Worm (Caenorhabditis elegans): ENCODE data around the gene D2045.7.

- no peak for TF ChIP-seq nhr-76 (tag; optimal IDR thresholded peaks at IDR 0.05)
- no peak for TF ChIP-seq hpl-2 (GFP tag; optimal IDR thresholded peaks at IDR 0.05)
- TF ChIP-seq efl-1 (optimal IDR thresholded peaks at IDR 0.05), result no peak
- no peak for TF ChIP-seq efl-1 (GFP tag; optimal IDR thresholded peaks at IDR 0.05 in 1 of 2)
- no peak for TF ChIP-seq C16A3.4 (tag; optimal IDR thresholded peaks at IDR 0.05)
- TF ChIP-seq jun-1 (tag; optimal IDR thresholded peaks at IDR 0.05), result no peak
- no peak for TF ChIP-seq C34B4.2 (tag; optimal IDR thresholded peaks at IDR 0.05)
- TF ChIP-seq ceh-82 (tag; optimal IDR thresholded peaks at IDR 0.05), result no peak
- TF ChIP-seq dpl-1 (GFP tag; optimal IDR thresholded peaks at IDR 0.05), result no peak
- TF ChIP-seq skn-1 (tag; optimal IDR thresholded peaks at IDR 0.05), result no peak
- no peak for TF ChIP-seq tbx-2 (tag; optimal IDR thresholded peaks at IDR 0.05)
- no peak for TF ChIP-seq lin-15B (tag; optimal IDR thresholded peaks at IDR 0.05)
- TF ChIP-seq nhr-84 (tag; optimal IDR thresholded peaks at IDR 0.05), result no peak
- no peak for TF ChIP-seq nhr-11 (tag; optimal IDR thresholded peaks at IDR 0.05)
Observed at ce11 chrIII:10512570-10512969, 33.3 kb downstream of the D2045.7 start.

All from whole organism, L1 larva.